Worm (Caenorhabditis elegans) whole organism, dauer: ENCODE data around the gene exc-7.

Experiments used
- unc-62 ChIP-seq: sonication (generic microtip); optimal IDR thresholded peaks from 2 replicates; lab custom pipeline; 2017; ENCODE audit warnings: missing biosample characterization, missing genetic modification reagents, missing genetic modification characterization

Gene exc-7

DNA sequence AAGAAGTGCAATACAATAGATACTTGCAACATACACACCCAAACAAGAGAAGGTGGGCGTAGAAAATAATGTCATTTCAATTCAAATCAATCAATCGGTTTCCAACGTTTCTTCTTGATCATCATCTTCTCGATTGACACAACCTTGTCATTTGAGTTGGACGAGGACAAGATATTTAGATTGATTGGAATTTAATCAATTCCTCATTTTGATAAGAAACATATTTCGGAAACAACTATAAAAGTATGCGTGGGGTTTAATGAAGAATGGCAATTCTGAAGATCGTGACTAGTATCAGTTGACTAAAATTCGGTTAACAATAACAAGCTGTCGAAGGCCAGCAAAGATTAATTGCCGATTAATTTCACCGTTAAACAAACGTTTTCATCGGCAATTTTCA is 44.8 kb downstream of the exc-7 start:
- no peak for TF ChIP-seq unc-62 (GFP tag; lab: Kevin White, UChicago)

DNA sequence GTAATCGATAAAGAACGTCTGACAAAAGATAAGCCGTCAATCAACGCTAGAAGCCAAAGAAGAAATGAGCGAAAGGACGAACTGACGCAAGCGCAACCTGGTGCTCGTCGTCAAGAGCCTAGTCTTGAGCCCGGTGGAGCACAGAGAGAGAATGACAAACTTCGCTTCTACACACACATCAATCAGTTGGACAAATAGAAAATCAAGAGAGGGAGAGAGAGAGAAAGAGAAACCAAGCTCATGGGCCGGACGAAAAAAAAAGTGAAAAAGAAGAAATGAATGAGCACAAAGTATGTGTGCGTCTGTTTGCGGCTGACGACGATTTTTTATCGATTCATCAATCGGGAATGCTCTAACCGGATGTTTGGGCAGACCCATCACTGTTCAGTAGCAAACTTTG is 45.4 kb downstream of the exc-7 start:
- TF ChIP-seq unc-62 (GFP tag; lab: Kevin White, UChicago), result no peak

DNA sequence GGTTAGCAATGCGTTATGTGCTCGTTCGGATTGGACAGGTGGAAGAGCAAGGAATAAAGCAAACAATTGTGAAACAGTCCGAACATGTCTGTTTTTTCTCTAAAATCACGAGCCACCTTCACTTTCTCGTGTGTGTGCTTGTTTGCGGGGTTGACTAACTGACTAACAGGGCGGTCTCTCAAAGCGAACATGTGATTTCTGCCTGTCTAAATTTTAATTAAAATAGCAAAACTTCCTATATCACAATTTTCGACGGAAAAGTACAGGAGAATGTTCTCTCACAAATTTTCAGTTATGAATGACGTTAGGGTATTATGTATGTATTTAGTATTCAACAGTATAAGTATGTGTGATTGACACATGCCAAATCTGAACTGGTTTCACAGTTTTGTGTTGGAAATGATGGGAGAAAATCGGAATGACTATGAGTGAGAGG is 46.2 kb downstream of the exc-7 start:
- TF ChIP-seq unc-62 (GFP tag; lab: Kevin White, UChicago), result no peak

DNA sequence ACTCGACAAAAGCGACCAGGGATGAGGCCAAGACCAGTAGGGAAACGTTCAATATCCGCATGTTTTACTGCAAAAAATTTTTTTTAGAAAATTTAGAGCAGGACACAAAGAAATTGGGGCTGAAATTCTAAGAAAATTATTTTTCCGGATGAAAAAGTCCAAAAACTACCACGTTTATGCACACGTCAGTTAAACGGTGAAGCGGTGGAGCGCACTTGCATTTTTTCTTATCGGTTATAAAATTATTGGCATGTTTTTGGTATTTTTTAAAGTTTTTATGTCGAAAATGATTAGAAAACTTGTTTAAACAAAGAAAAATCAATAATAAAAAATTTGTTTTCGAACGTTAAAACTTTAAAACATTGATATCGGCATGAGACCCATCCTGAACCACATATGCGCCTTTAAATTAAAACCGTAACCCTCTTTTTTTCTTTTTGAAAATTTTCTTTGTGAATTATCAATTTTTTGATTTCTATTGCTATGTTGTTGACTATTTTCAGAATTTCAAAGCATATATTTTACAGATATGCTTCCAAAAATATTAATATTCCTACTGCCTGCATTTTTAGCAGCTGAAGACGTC is 48.4 kb downstream of the exc-7 start, which contains the start of the genes dnj-20 and ZK1307.8:
Gene dnj-20, minus strand, starts transcription at position 67 of the 586 bp plus-strand sequence.
Gene ZK1307.8, plus strand, starts transcription at position 504 of the 586 bp plus-strand sequence.
- no peak for TF ChIP-seq unc-62 (GFP tag; lab: Kevin White, UChicago)

DNA sequence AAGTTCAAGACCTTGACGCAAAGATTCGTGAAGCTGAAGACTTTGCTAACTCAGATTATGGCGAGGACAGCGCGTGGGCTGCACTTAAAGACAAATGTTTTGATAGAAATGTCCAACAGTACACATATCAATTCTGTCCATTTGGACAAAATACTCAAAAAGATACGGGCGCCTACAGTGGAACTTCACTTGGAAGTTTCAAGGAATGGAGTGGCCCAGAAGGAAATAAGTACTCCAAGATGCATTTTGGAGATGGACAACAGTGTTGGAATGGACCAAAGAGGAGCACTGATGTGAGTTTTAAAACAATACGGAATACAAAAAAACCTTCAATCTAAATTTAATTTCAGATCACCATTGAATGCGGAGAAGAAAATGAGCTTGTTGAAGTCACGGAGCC is 50.2 kb downstream of the exc-7 start:
- TF ChIP-seq unc-62 (GFP tag; lab: Kevin White, UChicago), result no peak
